Fruit fly (Drosophila melanogaster) whole organism, embryonic: Measurements from ENCODE around the gene CG34462.

ENCODE experiments used
- Antp ChIP-seq: fragments of 200-800 bp; sonication (Bioruptor generic); optimal IDR thresholded peaks from 3 replicates; lab custom pipeline; 2016; ENCODE audit warnings: missing biosample characterization, missing genetic modification characterization
- Atf3 ChIP-seq: fragments of 200-800 bp; sonication (Bioruptor generic); optimal IDR thresholded peaks from 3 replicates; lab custom pipeline; 2016; ENCODE audit warnings: missing biosample characterization, missing genetic modification characterization
- BtbVII ChIP-seq: fragments of 200-800 bp; sonication (Bioruptor generic); optimal IDR thresholded peaks from 3 replicates; lab custom pipeline; 2017; ENCODE audit warnings: missing biosample characterization, mild to moderate bottlenecking, missing genetic modification characterization
- Bteb2 ChIP-seq: fragments of 200-800 bp; sonication (Bioruptor generic); optimal IDR thresholded peaks from 2 replicates; lab custom pipeline; 2016; ENCODE audit warnings: missing biosample characterization, missing genetic modification characterization
- CG10543 ChIP-seq: fragments of 200-800 bp; sonication (Bioruptor generic); optimal IDR thresholded peaks from 3 replicates; lab custom pipeline; 2017; ENCODE audit warnings: missing biosample characterization, mild to moderate bottlenecking, missing genetic modification characterization, moderate library complexity
- CG11247 ChIP-seq: fragments of 200-800 bp; sonication (Bioruptor generic); IDR thresholded peaks from 2 replicates; pipeline ENCODE4 v1.3.6; 2022; ENCODE audit warnings: missing biosample characterization, missing genetic modification characterization
- CG12155 ChIP-seq: fragments of 200-800 bp; sonication (Bioruptor generic); optimal IDR thresholded peaks from 3 replicates; lab custom pipeline; 2016; ENCODE audit warnings: missing biosample characterization, missing genetic modification characterization
- CG12299 ChIP-seq: fragments of 200-800 bp; sonication (Bioruptor generic); optimal IDR thresholded peaks from 2 replicates; lab custom pipeline; 2018; ENCODE audit warnings: missing biosample characterization, mild to moderate bottlenecking, missing genetic modification characterization
- CG13287 ChIP-seq: fragments of 200-800 bp; sonication (Bioruptor generic); IDR thresholded peaks from 2 replicates; pipeline ENCODE4 v1.3.6; 2022; ENCODE audit warnings: missing biosample characterization, missing genetic modification characterization; ENCODE audit not compliant: partially characterized antibody
- CG14441 ChIP-seq: fragments of 200-800 bp; sonication (Bioruptor generic); IDR thresholded peaks from 2 replicates; pipeline ENCODE4 v1.3.6; 2022; ENCODE audit warnings: missing biosample characterization, missing genetic modification characterization
- CG15269 ChIP-seq: fragments of 200-800 bp; sonication (Bioruptor generic); optimal IDR thresholded peaks from 2 replicates; lab custom pipeline; 2018; ENCODE audit warnings: missing biosample characterization, mild to moderate bottlenecking, missing genetic modification characterization, moderate library complexity
- CG15601 ChIP-seq: fragments of 200-800 bp; sonication (Bioruptor generic); optimal IDR thresholded peaks from 3 replicates; lab custom pipeline; 2019; ENCODE audit warnings: missing biosample characterization, mild to moderate bottlenecking, missing genetic modification characterization, moderate library complexity
- CG1602 ChIP-seq: fragments of 200-800 bp; sonication (Bioruptor generic); optimal IDR thresholded peaks from 3 replicates; lab custom pipeline; 2016; ENCODE audit warnings: missing biosample characterization, missing genetic modification characterization
- CG18619 ChIP-seq: fragments of 200-800 bp; sonication (Bioruptor generic); optimal IDR thresholded peaks from 3 replicates; lab custom pipeline; 2017; ENCODE audit warnings: missing biosample characterization, mild to moderate bottlenecking, missing genetic modification characterization
- CG2712 ChIP-seq: fragments of 200-800 bp; optimal IDR thresholded peaks from 3 replicates; lab custom pipeline; 2019; ENCODE audit warnings: missing biosample characterization, mild to moderate bottlenecking, missing genetic modification characterization, moderate library complexity
- CG3281 ChIP-seq: fragments of 200-800 bp; sonication (Bioruptor generic); optimal IDR thresholded peaks from 3 replicates; lab custom pipeline; 2017; ENCODE audit warnings: missing biosample characterization, mild to moderate bottlenecking, missing genetic modification characterization
- CG33213 ChIP-seq: fragments of 200-800 bp; sonication (Bioruptor generic); optimal IDR thresholded peaks from 3 replicates; lab custom pipeline; 2016; ENCODE audit warnings: missing biosample characterization, missing genetic modification characterization
- CG4617 ChIP-seq: fragments of 200-800 bp; sonication (Bioruptor generic); optimal IDR thresholded peaks from 3 replicates; lab custom pipeline; 2016; ENCODE audit warnings: missing biosample characterization, missing genetic modification characterization, borderline replicate concordance
- CG7271 ChIP-seq: fragments of 200-800 bp; sonication (Bioruptor generic); optimal IDR thresholded peaks from 2 replicates; lab custom pipeline; 2018; ENCODE audit warnings: missing biosample characterization, mild to moderate bottlenecking, missing genetic modification characterization, moderate library complexity
- CG7357 ChIP-seq: fragments of 200-800 bp; sonication (Bioruptor generic); IDR thresholded peaks from 3 replicates; pipeline ENCODE4 v1.3.6; 2022; ENCODE audit warnings: missing biosample characterization, missing genetic modification characterization
- CG8924 ChIP-seq: fragments of 200-800 bp; optimal IDR thresholded peaks from 3 replicates; lab custom pipeline; 2019; ENCODE audit warnings: missing biosample characterization, mild to moderate bottlenecking, missing genetic modification characterization, moderate library complexity
- CG9797 ChIP-seq: fragments of 200-800 bp; sonication (Bioruptor generic); optimal IDR thresholded peaks from 3 replicates; lab custom pipeline; 2018; ENCODE audit warnings: missing biosample characterization, mild to moderate bottlenecking, missing genetic modification characterization
- Dref ChIP-seq: fragments of 200-800 bp; sonication (Bioruptor generic); IDR thresholded peaks from 2 replicates; pipeline ENCODE4 v1.3.6; 2022; ENCODE audit warnings: missing biosample characterization, missing genetic modification characterization
- Hmx ChIP-seq: fragments of 200-800 bp; sonication (Bioruptor generic); optimal IDR thresholded peaks from 2 replicates; lab custom pipeline; 2016; ENCODE audit warnings: missing biosample characterization, missing genetic modification characterization
- Hr78 ChIP-seq, 2 experiments: fragments of 200-800 bp in 1 of 2; fragments of >200 bp in 1 of 2; sonication (Bioruptor generic) in 1 of 2; optimal IDR thresholded peaks; 2 replicates each; lab custom pipeline; 2017 to 2019; ENCODE audit warnings: missing biosample characterization in 2 of 2, missing genetic modification characterization in 2 of 2, mild to moderate bottlenecking in 1 of 2, moderate library complexity in 1 of 2
- Nf-YA ChIP-seq: fragments of 200-800 bp; sonication (Bioruptor generic); IDR thresholded peaks from 2 replicates; pipeline ENCODE4 v1.3.6; 2022; ENCODE audit warnings: missing biosample characterization, missing genetic modification characterization
- NfI ChIP-seq: fragments of 200-800 bp; sonication (Bioruptor generic); optimal IDR thresholded peaks from 3 replicates; lab custom pipeline; 2018; ENCODE audit warnings: missing biosample characterization, mild to moderate bottlenecking, missing genetic modification characterization, moderate library complexity
- Opbp ChIP-seq: fragments of 200-800 bp; sonication (Bioruptor generic); IDR thresholded peaks from 3 replicates; pipeline ENCODE4 v1.3.6; 2022; ENCODE audit warnings: missing biosample characterization, missing genetic modification characterization; ENCODE audit not compliant: partially characterized antibody
- Pdp1 ChIP-seq, 2 experiments: fragments of 200-800 bp; sonication (Bioruptor generic); optimal IDR thresholded peaks; 3 replicates each; lab custom pipeline; 2016; ENCODE audit warnings: missing biosample characterization in 2 of 2, missing genetic modification characterization in 2 of 2, mild to moderate bottlenecking in 1 of 2, moderate library complexity in 1 of 2
- Taf1 ChIP-seq: fragments of 200-800 bp; sonication (Bioruptor generic); IDR thresholded peaks from 2 replicates; pipeline ENCODE4 v1.3.6; 2022; ENCODE audit warnings: missing biosample characterization, missing genetic modification characterization
- Xrp1 ChIP-seq: fragments of 200-800 bp; sonication (Bioruptor generic); IDR thresholded peaks from 2 replicates; pipeline ENCODE4 v1.3.6; 2022; ENCODE audit warnings: missing biosample characterization, missing genetic modification characterization
- abd-A ChIP-seq: fragments of 200-800 bp; sonication (Bioruptor generic); optimal IDR thresholded peaks from 3 replicates; lab custom pipeline; 2019; ENCODE audit warnings: missing biosample characterization, mild to moderate bottlenecking, missing genetic modification characterization, moderate library complexity
- aop ChIP-seq: fragments of 200-800 bp; sonication (Bioruptor generic); IDR thresholded peaks from 2 replicates; pipeline ENCODE4 v1.3.6; 2022; ENCODE audit warnings: missing biosample characterization, missing genetic modification characterization
- cad ChIP-seq: fragments of >200 bp; optimal IDR thresholded peaks from 2 replicates; lab custom pipeline; 2017; ENCODE audit warnings: missing biosample characterization, missing genetic modification characterization
- dimm ChIP-seq: fragments of 200-800 bp; sonication (Bioruptor generic); IDR thresholded peaks from 2 replicates; pipeline ENCODE4 v1.3.6; 2022; ENCODE audit warnings: missing biosample characterization, missing genetic modification characterization
- ems ChIP-seq: fragments of 200-800 bp; sonication (Bioruptor generic); optimal IDR thresholded peaks from 3 replicates; lab custom pipeline; 2016; ENCODE audit warnings: missing biosample characterization, missing genetic modification characterization
- kah ChIP-seq: fragments of 200-800 bp; sonication (Bioruptor generic); optimal IDR thresholded peaks from 2 replicates; lab custom pipeline; 2018; ENCODE audit warnings: missing biosample characterization, mild to moderate bottlenecking, missing genetic modification characterization
- lbe ChIP-seq: fragments of 200-800 bp; sonication (Bioruptor generic); optimal IDR thresholded peaks from 2 replicates; lab custom pipeline; 2016; ENCODE audit warnings: missing biosample characterization, mild to moderate bottlenecking, missing genetic modification characterization
- nau ChIP-seq: fragments of 200-800 bp; sonication (Bioruptor generic); optimal IDR thresholded peaks from 3 replicates; lab custom pipeline; 2017; ENCODE audit warnings: missing biosample characterization, mild to moderate bottlenecking, missing genetic modification characterization, missing genetic modification reagents
- odd ChIP-seq: fragments of 200-800 bp; sonication (Bioruptor generic); optimal IDR thresholded peaks from 2 replicates; lab custom pipeline; 2017; ENCODE audit warnings: missing biosample characterization, mild to moderate bottlenecking, missing genetic modification characterization
- pb ChIP-seq: fragments of 200-800 bp; sonication (Bioruptor generic); optimal IDR thresholded peaks from 3 replicates; lab custom pipeline; 2016; ENCODE audit warnings: missing biosample characterization, missing genetic modification characterization
- peb ChIP-seq: fragments of 200-800 bp; sonication (Bioruptor generic); IDR thresholded peaks from 2 replicates; pipeline ENCODE4 v1.3.6; 2022; ENCODE audit warnings: missing biosample characterization, missing genetic modification characterization
- ro ChIP-seq: fragments of 200-800 bp; sonication (Bioruptor generic); IDR thresholded peaks from 2 replicates; pipeline ENCODE4 v1.3.6; 2022; ENCODE audit warnings: missing biosample characterization, missing genetic modification characterization
- sens-2 ChIP-seq: fragments of 200-800 bp; sonication (Bioruptor generic); IDR thresholded peaks from 2 replicates; pipeline ENCODE4 v1.3.6; 2022; ENCODE audit warnings: missing biosample characterization, missing genetic modification characterization
- sim ChIP-seq: fragments of 200-800 bp; sonication (Bioruptor generic); IDR thresholded peaks from 2 replicates; pipeline ENCODE4 v1.3.6; 2022; ENCODE audit warnings: missing biosample characterization, missing genetic modification characterization
- stc ChIP-seq: fragments of 200-800 bp; sonication (Bioruptor generic); IDR thresholded peaks from 2 replicates; pipeline ENCODE4 v1.3.6; 2022; ENCODE audit warnings: missing biosample characterization, missing genetic modification characterization
- toy ChIP-seq: fragments of 200-800 bp; sonication (Bioruptor generic); IDR thresholded peaks from 2 replicates; pipeline ENCODE4 v1.3.6; 2022; ENCODE audit warnings: missing biosample characterization, missing genetic modification characterization
- wek ChIP-seq: fragments of 200-800 bp; sonication (Bioruptor generic); optimal IDR thresholded peaks from 3 replicates; lab custom pipeline; 2018; ENCODE audit warnings: missing biosample characterization, mild to moderate bottlenecking, missing genetic modification characterization, moderate library complexity
- yki ChIP-seq: fragments of >200 bp; optimal IDR thresholded peaks from 3 replicates; lab custom pipeline; 2018

CG34462 gene

dm6 chr3L:8299224-8300130 lies 28.9 kb upstream of the CG34462 start, which contains the start of the genes Arl5 and CG13671 (continued):
- peak; percentile 53 for TF ChIP-seq ems (GFP tag; lab: Kevin White, UChicago)
- TF ChIP-seq CG33213 (GFP tag; lab: Kevin White, UChicago), result peak; percentile 74
- TF ChIP-seq CG3281, result peak; percentile 72
- peak; percentile 85 for TF ChIP-seq CG1602 (GFP tag; lab: Kevin White, UChicago)
- TF ChIP-seq Opbp (GFP tag; lab: Robert Waterston, UW), result peak; percentile 64; the same call in 2 of the 3 replicates
- no peak for TF ChIP-seq CG15269
- TF ChIP-seq NfI, result peak; percentile 61
- TF ChIP-seq CG10543 (GFP tag; lab: Kevin White, UChicago), result peak; percentile 60
- TF ChIP-seq CG2712, result peak; percentile 84
- no peak for TF ChIP-seq toy (GFP tag; lab: Robert Waterston, UW)
- TF ChIP-seq Bteb2 (GFP tag; lab: Kevin White, UChicago), result peak; percentile 34
- peak; percentile 84 for TF ChIP-seq CG7271 (tag; lab: Kevin White, UChicago)
- TF ChIP-seq kah (GFP tag; lab: Kevin White, UChicago), result peak; percentile 28
- TF ChIP-seq abd-A (tag; lab: Kevin White, UChicago), result no peak
- TF ChIP-seq Hr78 (GFP tag; optimal IDR thresholded peaks at IDR 0.05; lab: Kevin White, UChicago), result no peak
- TF ChIP-seq CG12155 (GFP tag; lab: Kevin White, UChicago), result peak; percentile 88
- TF ChIP-seq CG18619 (GFP tag; lab: Kevin White, UChicago), result peak; percentile 69
- no peak for TF ChIP-seq yki (lab: Kevin White, UChicago)
- TF ChIP-seq Pdp1 (GFP tag; optimal IDR thresholded peaks at IDR 0.05; lab: Kevin White, UChicago), result peak; percentile 50 to 57
- peak; percentile 25 for TF ChIP-seq Hmx
- peak; percentile 84 for TF ChIP-seq CG9797
- TF ChIP-seq CG15601, result peak; percentile 61
- TF ChIP-seq BtbVII (GFP tag; lab: Kevin White, UChicago), result no peak
- TF ChIP-seq peb, result peak; percentile 52
- TF ChIP-seq CG4617 (GFP tag; lab: Kevin White, UChicago), result peak; percentile 87
- no peak for TF ChIP-seq cad (GFP tag; lab: Kevin White, UChicago)
- TF ChIP-seq pb, result peak; percentile 27
- 0 out of 2 replicates have a peak, but pooled peaks have one; percentile 17 for TF ChIP-seq sens-2 (GFP tag; lab: Robert Waterston, UW)
- peak; percentile 20; the same call in 1 of the 2 replicates for TF ChIP-seq ro
- peak; percentile 79 for TF ChIP-seq Dref (GFP tag; lab: Robert Waterston, UW)
- peak; percentile 45 for TF ChIP-seq Atf3 (GFP tag; lab: Kevin White, UChicago)
- TF ChIP-seq dimm (GFP tag; lab: Robert Waterston, UW), result no peak
- peak; percentile 85 for TF ChIP-seq CG13287 (GFP tag; lab: Robert Waterston, UW)
- TF ChIP-seq nau, result peak; percentile 25
- peak; percentile 61 for TF ChIP-seq Antp
- peak; percentile 68 for TF ChIP-seq Taf1 (GFP tag; lab: Robert Waterston, UW)
- TF ChIP-seq CG12299 (tag; lab: Kevin White, UChicago), result peak; percentile 22
- no peak for TF ChIP-seq aop (GFP tag; lab: Robert Waterston, UW)
- TF ChIP-seq CG14441 (GFP tag; lab: Robert Waterston, UW), result peak; percentile 74
- no peak for TF ChIP-seq odd
- peak; percentile 74 for TF ChIP-seq Nf-YA (GFP tag; lab: Robert Waterston, UW)
- peak; percentile 88 for TF ChIP-seq CG11247 (GFP tag; lab: Robert Waterston, UW)
- peak; percentile 66 for TF ChIP-seq CG8924
- TF ChIP-seq CG7357 (GFP tag; lab: Robert Waterston, UW), result peak; percentile 23; the same call in 1 of the 3 replicates
- peak; percentile 61 for TF ChIP-seq stc (GFP tag; lab: Robert Waterston, UW)
- no peak for TF ChIP-seq wek (GFP tag; lab: Kevin White, UChicago)
- peak; percentile 89 for TF ChIP-seq Xrp1 (GFP tag; lab: Robert Waterston, UW)
- peak; percentile 89 for TF ChIP-seq lbe (GFP tag; lab: Kevin White, UChicago)
- 0 out of 2 replicates have a peak, but pooled peaks have one; percentile 30 for TF ChIP-seq sim
